ENCODE assay signal across 1 fruit fly cellular context in the genomic region with DNA sequence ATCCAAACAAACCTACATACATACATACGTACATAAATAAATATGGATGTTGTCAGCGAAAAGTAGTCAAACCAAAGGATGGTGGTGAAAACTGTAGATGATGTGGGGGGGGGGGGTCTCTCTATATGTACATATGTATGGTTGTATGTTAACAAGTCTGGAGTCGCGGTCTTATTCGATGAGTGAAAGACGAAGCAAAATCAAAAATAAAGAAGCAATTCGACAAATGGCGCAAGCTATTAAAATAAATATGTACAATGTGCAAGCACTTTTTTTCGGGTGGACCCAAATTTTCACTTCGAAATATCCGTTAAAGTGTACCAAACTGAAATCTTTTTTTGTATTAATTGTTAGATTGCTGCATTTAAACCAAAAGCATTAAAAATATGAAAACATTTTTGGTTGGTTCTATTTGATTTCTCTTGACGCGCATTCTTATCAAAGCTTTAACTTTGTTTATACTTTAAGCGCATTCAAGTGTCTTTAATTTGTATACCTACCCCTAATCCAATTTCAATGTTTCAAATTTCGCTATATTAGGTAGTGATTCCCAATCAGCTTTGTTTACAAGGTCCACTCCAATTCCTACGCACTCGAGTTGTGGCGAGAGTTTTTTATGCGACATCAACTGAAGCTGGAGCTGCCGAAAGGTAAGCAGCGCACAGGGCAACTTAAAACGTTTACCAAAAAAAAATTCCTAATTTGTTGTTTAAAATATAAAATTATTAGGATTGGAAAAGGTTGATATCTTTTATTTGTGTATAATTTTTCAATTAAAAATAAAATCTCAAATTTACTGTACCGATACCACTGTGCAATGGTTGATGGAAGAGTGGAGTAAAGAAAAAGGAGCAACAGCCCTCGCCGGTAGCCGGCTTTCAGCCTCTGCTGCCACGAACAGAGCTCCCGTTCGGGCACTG.
TF ChIP-seq lines count a peak whose summit lies in the region.

Gene CG31807, minus strand, starts transcription at position 51 of the 920 bp plus-strand sequence.

TF ChIP-seq in whole organism, embryonic, 481 proteins besides CTCF, POLR2A, EP300 and RAD21 (continued from another document and continues in another):
- TF ChIP-seq ato (GFP tag; IDR thresholded peaks at IDR 0.05; lab: Robert Waterston, UW; ENCODE audit: partially characterized antibody) (no peak), CG17385 (GFP tag; optimal IDR thresholded peaks at IDR 0.05; lab: Kevin White, UChicago) (peak; percentile 78), Neu2 (GFP tag; optimal IDR thresholded peaks at IDR 0.05; lab: Kevin White, UChicago; ENCODE audit: borderline replicate concordance) (no peak), Max (GFP tag; optimal IDR thresholded peaks at IDR 0.05; lab: Kevin White, UChicago) (peak; percentile 14), ro (GFP tag; IDR thresholded peaks at IDR 0.05; lab: Robert Waterston, UW) (no peak), Sin3A (optimal IDR thresholded peaks at IDR 0.05; lab: Kevin White, UChicago) (no peak), dm (GFP tag; optimal IDR thresholded peaks at IDR 0.05; lab: Kevin White, UChicago) (peak; percentile 56), wdn (GFP tag; IDR thresholded peaks at IDR 0.05; lab: Robert Waterston, UW) (peak; percentile 40; the same call in 1 of the 2 replicates), CG1602 (GFP tag; optimal IDR thresholded peaks at IDR 0.05; lab: Kevin White, UChicago) (peak; percentile 3), BEAF-32 (GFP tag; optimal IDR thresholded peaks at IDR 0.05; lab: Kevin White, UChicago) (no peak), crc (GFP tag; optimal IDR thresholded peaks at IDR 0.05; lab: Kevin White, UChicago) (peak; percentile 42), CG7786 (GFP tag; optimal IDR thresholded peaks at IDR 0.05; lab: Kevin White, UChicago) (peak; percentile 68), kni (GFP tag; optimal IDR thresholded peaks at IDR 0.05; lab: Kevin White, UChicago) (no peak), CG31365 (tag; optimal IDR thresholded peaks at IDR 0.05; lab: Kevin White, UChicago) (no peak), pb (GFP tag; optimal IDR thresholded peaks at IDR 0.05; lab: Kevin White, UChicago) (peak; percentile 36), CG18619 (GFP tag; optimal IDR thresholded peaks at IDR 0.05; lab: Kevin White, UChicago) (peak; percentile 43), CG16815 (GFP tag; optimal IDR thresholded peaks at IDR 0.05; lab: Kevin White, UChicago) (peak; percentile 33), Trl (optimal IDR thresholded peaks at IDR 0.05; lab: Kevin White, UChicago) (no peak), Trl (GFP tag; optimal IDR thresholded peaks at IDR 0.05; lab: Kevin White, UChicago) (peak; percentile 65), aop (GFP tag; IDR thresholded peaks at IDR 0.05; lab: Robert Waterston, UW) (no peak), CG16813 (GFP tag; IDR thresholded peaks at IDR 0.05; lab: Robert Waterston, UW; ENCODE audit: partially characterized antibody) (no peak), pho (GFP tag; optimal IDR thresholded peaks at IDR 0.05; lab: Kevin White, UChicago) (peak; percentile 28), CG8359 (GFP tag; optimal IDR thresholded peaks at IDR 0.05; lab: Kevin White, UChicago; ENCODE audit: borderline replicate concordance) (no peak), Poxn (GFP tag; IDR thresholded peaks at IDR 0.05; lab: Robert Waterston, UW) (no peak; the same call in 1 of the 2 replicates), CG6175 (GFP tag; IDR thresholded peaks at IDR 0.05; lab: Robert Waterston, UW) (no peak), Bdp1 (GFP tag; optimal IDR thresholded peaks at IDR 0.05; lab: Kevin White, UChicago) (peak; percentile 12), gt (GFP tag; IDR thresholded peaks at IDR 0.05; lab: Robert Waterston, UW) (no peak), CrebB (tag; optimal IDR thresholded peaks at IDR 0.05; lab: Kevin White, UChicago) (peak; percentile 79), trem (tag; optimal IDR thresholded peaks at IDR 0.05; lab: Kevin White, UChicago) (peak; percentile 35), dimm (GFP tag; IDR thresholded peaks at IDR 0.05; lab: Robert Waterston, UW) (no peak; the same call in 1 of the 2 replicates), CG6854 (GFP tag; optimal IDR thresholded peaks at IDR 0.05; lab: Kevin White, UChicago) (peak; percentile 45), ap (GFP tag; IDR thresholded peaks at IDR 0.05; lab: Robert Waterston, UW) (peak; percentile 20; the same call in 1 of the 2 replicates), pum (GFP tag; optimal IDR thresholded peaks at IDR 0.05; lab: Kevin White, UChicago) (peak; percentile 42), Dip2 (GFP tag; IDR thresholded peaks at IDR 0.05; lab: Robert Waterston, UW) (no peak), YL-1 (GFP tag; optimal IDR thresholded peaks at IDR 0.05; lab: Kevin White, UChicago) (no peak), Deaf1 (tag; optimal IDR thresholded peaks at IDR 0.05; lab: Kevin White, UChicago) (peak; percentile 7), bsh (GFP tag; optimal IDR thresholded peaks at IDR 0.05; lab: Kevin White, UChicago) (peak; percentile 83 to 98), CG15011 (GFP tag; optimal IDR thresholded peaks at IDR 0.05; lab: Kevin White, UChicago) (peak; percentile 37), Ada2b (GFP tag; IDR thresholded peaks at IDR 0.05; lab: Robert Waterston, UW) (peak; percentile 29), lola (GFP tag; optimal IDR thresholded peaks at IDR 0.05; lab: Kevin White, UChicago) (peak in 1 of 3 experiments; percentile 69), CG6683 (GFP tag; optimal IDR thresholded peaks at IDR 0.05; lab: Kevin White, UChicago) (peak; percentile 31), CG13424 (tag; optimal IDR thresholded peaks at IDR 0.05; lab: Kevin White, UChicago) (peak; percentile 89), corto (GFP tag; optimal IDR thresholded peaks at IDR 0.05; lab: Kevin White, UChicago) (peak; percentile 84), sens (GFP tag; lab: Kevin White, UChicago) (peak; percentile 97), CG10147 (GFP tag; optimal IDR thresholded peaks at IDR 0.05; lab: Kevin White, UChicago) (peak; percentile 82), CG8290 (GFP tag; optimal IDR thresholded peaks at IDR 0.05; lab: Kevin White, UChicago) (no peak), CG8290 (tag; optimal IDR thresholded peaks at IDR 0.05; lab: Kevin White, UChicago) (peak in 1 of 2 experiments; percentile 45), Dip3 (GFP tag; optimal IDR thresholded peaks at IDR 0.05; lab: Kevin White, UChicago) (peak; percentile 44), Atf-2 (GFP tag; optimal IDR thresholded peaks at IDR 0.05; lab: Kevin White, UChicago) (peak; percentile 72), knrl (GFP tag; IDR thresholded peaks at IDR 0.05; lab: Robert Waterston, UW; ENCODE audit: partially characterized antibody) (no peak), toy (GFP tag; IDR thresholded peaks at IDR 0.05; lab: Robert Waterston, UW) (no peak), mirr (GFP tag; optimal IDR thresholded peaks at IDR 0.05; lab: Kevin White, UChicago) (peak; percentile 13), CG34224 (GFP tag; IDR thresholded peaks at IDR 0.05; lab: Robert Waterston, UW; ENCODE audit: partially characterized antibody) (no peak), CG13296 (GFP tag; optimal IDR thresholded peaks at IDR 0.05; lab: Kevin White, UChicago) (peak; percentile 77), CG3281 (GFP tag; optimal IDR thresholded peaks at IDR 0.05; lab: Kevin White, UChicago) (peak; percentile 80), lab (GFP tag; optimal IDR thresholded peaks at IDR 0.05; lab: Kevin White, UChicago) (peak; percentile 68), CG6689 (GFP tag; IDR thresholded peaks at IDR 0.05; lab: Robert Waterston, UW) (peak; percentile 70; the same call in 1 of the 2 replicates), caup (GFP tag; optimal IDR thresholded peaks at IDR 0.05; lab: Kevin White, UChicago; ENCODE audit: severe bottlenecking) (no peak), mld (GFP tag; IDR thresholded peaks at IDR 0.05; lab: Robert Waterston, UW; ENCODE audit: partially characterized antibody) (no peak), Aef1 (GFP tag; IDR thresholded peaks at IDR 0.05; lab: Robert Waterston, UW) (peak; percentile 16; the same call in 2 of the 3 replicates), fru (optimal IDR thresholded peaks at IDR 0.05; lab: Kevin White, UChicago) (no peak), Optix (GFP tag; IDR thresholded peaks at IDR 0.05; lab: Robert Waterston, UW) (peak; percentile 57; the same call in 1 of the 3 replicates), CG3726 (GFP tag; IDR thresholded peaks at IDR 0.05; lab: Robert Waterston, UW) (no peak), Nf-YA (GFP tag; IDR thresholded peaks at IDR 0.05; lab: Robert Waterston, UW) (peak; percentile 30; the same call in 1 of the 2 replicates), CG2712 (tag; optimal IDR thresholded peaks at IDR 0.05; lab: Kevin White, UChicago) (peak; percentile 80), Hr3 (GFP tag; optimal IDR thresholded peaks at IDR 0.05; lab: Kevin White, UChicago) (peak; percentile 34), D (optimal IDR thresholded peaks at IDR 0.05; lab: Kevin White, UChicago) (no peak), D (GFP tag; optimal IDR thresholded peaks at IDR 0.05; lab: Kevin White, UChicago) (peak; percentile 16), vfl (GFP tag; optimal IDR thresholded peaks at IDR 0.05; lab: Kevin White, UChicago) (no peak), nerfin-2 (GFP tag; IDR thresholded peaks at IDR 0.05; lab: Robert Waterston, UW; ENCODE audit: partially characterized antibody) (no peak), Xbp1 (GFP tag; optimal IDR thresholded peaks at IDR 0.05; lab: Kevin White, UChicago) (peak; percentile 30), row (GFP tag; IDR thresholded peaks at IDR 0.05; lab: Robert Waterston, UW) (peak; percentile 59), CHES-1-like (GFP tag; optimal IDR thresholded peaks at IDR 0.05; lab: Kevin White, UChicago) (peak; percentile 42), cas (GFP tag; IDR thresholded peaks at IDR 0.05; lab: Robert Waterston, UW) (no peak), gfzf (GFP tag; optimal IDR thresholded peaks at IDR 0.05; lab: Kevin White, UChicago) (no peak), CG2120 (GFP tag; optimal IDR thresholded peaks at IDR 0.05; lab: Kevin White, UChicago) (peak; percentile 73), salm (tag; optimal IDR thresholded peaks at IDR 0.05; lab: Kevin White, UChicago) (peak; percentile 80), ssp (GFP tag; IDR thresholded peaks at IDR 0.05; lab: Robert Waterston, UW) (0 out of 2 replicates have a peak, but pooled peaks have one; percentile 18), en (GFP tag; optimal IDR thresholded peaks at IDR 0.05; lab: Kevin White, UChicago) (no peak), Pdp1 (GFP tag; optimal IDR thresholded peaks at IDR 0.05; lab: Kevin White, UChicago) (peak; percentile 40 to 47), CG1024 (GFP tag; IDR thresholded peaks at IDR 0.05; lab: Robert Waterston, UW) (no peak), nerfin-1 (tag; optimal IDR thresholded peaks at IDR 0.05; lab: Kevin White, UChicago) (peak; percentile 76), danr (GFP tag; IDR thresholded peaks at IDR 0.05; lab: Robert Waterston, UW) (0 out of 2 replicates have a peak, but pooled peaks have one; percentile 12), fd3F (GFP tag; optimal IDR thresholded peaks at IDR 0.05; lab: Kevin White, UChicago) (peak; percentile 45), psq (GFP tag; optimal IDR thresholded peaks at IDR 0.05; lab: Kevin White, UChicago) (no peak), chn (GFP tag; optimal IDR thresholded peaks at IDR 0.05; lab: Kevin White, UChicago) (peak; percentile 42), ind (GFP tag; optimal IDR thresholded peaks at IDR 0.05; lab: Kevin White, UChicago) (peak; percentile 65), CG1647 (GFP tag; optimal IDR thresholded peaks at IDR 0.05; lab: Kevin White, UChicago) (peak; percentile 30), CG3065 (GFP tag; optimal IDR thresholded peaks at IDR 0.05; lab: Kevin White, UChicago) (no peak), prd (optimal IDR thresholded peaks at IDR 0.05; lab: Kevin White, UChicago) (no peak), prd (GFP tag; IDR thresholded peaks at IDR 0.05; lab: Robert Waterston, UW) (peak; percentile 27; the same call in 1 of the 3 replicates), NK7.1 (GFP tag; optimal IDR thresholded peaks at IDR 0.05; lab: Kevin White, UChicago) (no peak), HLH54F (GFP tag; optimal IDR thresholded peaks at IDR 0.05; lab: Kevin White, UChicago) (peak; percentile 52), crol (GFP tag; IDR thresholded peaks at IDR 0.05; lab: Robert Waterston, UW) (no peak), MTF-1 (GFP tag; optimal IDR thresholded peaks at IDR 0.05; lab: Kevin White, UChicago; ENCODE audit: borderline replicate concordance) (no peak), CG15479 (GFP tag; optimal IDR thresholded peaks at IDR 0.05; lab: Kevin White, UChicago) (no peak), CG6765 (GFP tag; optimal IDR thresholded peaks at IDR 0.05; lab: Kevin White, UChicago) (peak; percentile 26), CG43689 (GFP tag; IDR thresholded peaks at IDR 0.05; lab: Robert Waterston, UW) (peak; percentile 33; the same call in 1 of the 2 replicates), Atf3 (GFP tag; optimal IDR thresholded peaks at IDR 0.05; lab: Kevin White, UChicago) (peak; percentile 51), Vsx1 (GFP tag; optimal IDR thresholded peaks at IDR 0.05; lab: Kevin White, UChicago) (peak; percentile 67), CG13287 (GFP tag; IDR thresholded peaks at IDR 0.05; lab: Robert Waterston, UW; ENCODE audit: partially characterized antibody) (no peak), Eip74EF (GFP tag; optimal IDR thresholded peaks at IDR 0.05; lab: Kevin White, UChicago) (peak in 1 of 2 experiments; percentile 73), sd (tag; optimal IDR thresholded peaks at IDR 0.05; lab: Kevin White, UChicago) (peak; percentile 29), slou (GFP tag; optimal IDR thresholded peaks at IDR 0.05; lab: Kevin White, UChicago) (peak; percentile 18), Kr (GFP tag; optimal IDR thresholded peaks at IDR 0.05; lab: Kevin White, UChicago) (no peak), CG10267 (tag; optimal IDR thresholded peaks at IDR 0.05; lab: Kevin White, UChicago) (peak; percentile 4), cg (GFP tag; optimal IDR thresholded peaks at IDR 0.05; lab: Kevin White, UChicago) (no peak), gsb (GFP tag; IDR thresholded peaks at IDR 0.05; lab: Robert Waterston, UW) (no peak), CG14014 (GFP tag; IDR thresholded peaks at IDR 0.05; lab: Robert Waterston, UW) (no peak; the same call in 1 of the 2 replicates), wek (GFP tag; optimal IDR thresholded peaks at IDR 0.05; lab: Kevin White, UChicago) (no peak), CG1792 (GFP tag; optimal IDR thresholded peaks at IDR 0.05; lab: Kevin White, UChicago) (peak; percentile 62), klu (GFP tag; IDR thresholded peaks at IDR 0.05; lab: Robert Waterston, UW) (no peak), ems (GFP tag; optimal IDR thresholded peaks at IDR 0.05; lab: Kevin White, UChicago) (peak; percentile 42), sima (GFP tag; optimal IDR thresholded peaks at IDR 0.05; lab: Kevin White, UChicago) (no peak), CG32772 (GFP tag; IDR thresholded peaks at IDR 0.05; lab: Robert Waterston, UW) (0 out of 2 replicates have a peak, but pooled peaks have one; percentile 6), CG17829 (tag; optimal IDR thresholded peaks at IDR 0.05; lab: Kevin White, UChicago) (peak; percentile 79), bab2 (GFP tag; optimal IDR thresholded peaks at IDR 0.05; lab: Kevin White, UChicago) (peak; percentile 59), Dref (GFP tag; IDR thresholded peaks at IDR 0.05; lab: Robert Waterston, UW) (no peak)
